Worm (Caenorhabditis elegans): ENCODE results near the gene F46C3.6.

- TF ChIP-seq him-1 (tag; optimal IDR thresholded peaks at IDR 0.05): no peak
- no peak for TF ChIP-seq W03F9.2 (tag; optimal IDR thresholded peaks at IDR 0.05)
- no peak for TF ChIP-seq dao-5 (tag; optimal IDR thresholded peaks at IDR 0.05)
These were observed 44.4 kb downstream of the F46C3.6 start, which contains the start of gene F42E11.3 for ce11 chrX:11375509-11375908.

Measured in whole organism, L4/young adult.